Fruit fly (Drosophila melanogaster) whole organism, embryonic: ENCODE data around the gene CG12182.

ENCODE experiments used
- Ada2b ChIP-seq: fragments of 200-800 bp; sonication (Bioruptor generic); IDR thresholded peaks from 2 replicates; pipeline ENCODE4 v1.3.6; 2022; ENCODE audit warnings: missing biosample characterization, missing genetic modification characterization
- Atf-2 ChIP-seq: fragments of 200-800 bp; sonication (Bioruptor generic); optimal IDR thresholded peaks from 2 replicates; lab custom pipeline; 2016; ENCODE audit warnings: missing biosample characterization, missing genetic modification characterization
- Atf6 ChIP-seq: fragments of 200-800 bp; sonication (Bioruptor generic); IDR thresholded peaks from 2 replicates; pipeline ENCODE4 v1.3.6; 2022; ENCODE audit warnings: missing biosample characterization, missing genetic modification characterization
- CG10147 ChIP-seq: fragments of 200-800 bp; sonication (Bioruptor generic); optimal IDR thresholded peaks from 2 replicates; lab custom pipeline; 2019; ENCODE audit warnings: missing biosample characterization, mild to moderate bottlenecking, missing genetic modification characterization, moderate library complexity
- CG10209 ChIP-seq: fragments of 200-800 bp; sonication (Bioruptor generic); optimal IDR thresholded peaks from 3 replicates; lab custom pipeline; 2017; ENCODE audit warnings: missing biosample characterization, mild to moderate bottlenecking, missing genetic modification characterization, missing genetic modification reagents
- CG1024 ChIP-seq: fragments of 200-800 bp; sonication (Bioruptor generic); IDR thresholded peaks from 2 replicates; pipeline ENCODE4 v1.3.6; 2022; ENCODE audit warnings: missing biosample characterization, missing genetic modification characterization
- CG11247 ChIP-seq: fragments of 200-800 bp; sonication (Bioruptor generic); IDR thresholded peaks from 2 replicates; pipeline ENCODE4 v1.3.6; 2022; ENCODE audit warnings: missing biosample characterization, missing genetic modification characterization
- CG11723 ChIP-seq: fragments of 200-800 bp; sonication (Bioruptor generic); optimal IDR thresholded peaks from 2 replicates; lab custom pipeline; 2017; ENCODE audit warnings: missing biosample characterization, mild to moderate bottlenecking, missing genetic modification characterization
- CG12155 ChIP-seq: fragments of 200-800 bp; sonication (Bioruptor generic); optimal IDR thresholded peaks from 3 replicates; lab custom pipeline; 2016; ENCODE audit warnings: missing biosample characterization, missing genetic modification characterization
- CG12236 ChIP-seq: fragments of 200-800 bp; sonication (Bioruptor generic); optimal IDR thresholded peaks from 2 replicates; lab custom pipeline; 2016; ENCODE audit warnings: missing biosample characterization, missing genetic modification characterization
- CG12391 ChIP-seq: fragments of 200-800 bp; sonication (Bioruptor generic); optimal IDR thresholded peaks from 3 replicates; lab custom pipeline; 2018; ENCODE audit warnings: missing biosample characterization, mild to moderate bottlenecking, missing genetic modification characterization, moderate library complexity
- CG13296 ChIP-seq: fragments of 200-800 bp; sonication (Bioruptor generic); optimal IDR thresholded peaks from 3 replicates; lab custom pipeline; 2018; ENCODE audit warnings: missing biosample characterization, mild to moderate bottlenecking, missing genetic modification characterization
- CG13894 ChIP-seq: fragments of 200-800 bp; sonication (Bioruptor generic); optimal IDR thresholded peaks from 3 replicates; lab custom pipeline; 2018; ENCODE audit warnings: missing biosample characterization, mild to moderate bottlenecking, missing genetic modification characterization, moderate library complexity
- CG15011 ChIP-seq: fragments of 200-800 bp; sonication (Bioruptor generic); optimal IDR thresholded peaks from 3 replicates; lab custom pipeline; 2018; ENCODE audit warnings: missing biosample characterization, mild to moderate bottlenecking, missing genetic modification characterization
- CG15269 ChIP-seq: fragments of 200-800 bp; sonication (Bioruptor generic); optimal IDR thresholded peaks from 2 replicates; lab custom pipeline; 2018; ENCODE audit warnings: missing biosample characterization, mild to moderate bottlenecking, missing genetic modification characterization, moderate library complexity
- CG1647 ChIP-seq: fragments of 200-800 bp; sonication (Bioruptor generic); optimal IDR thresholded peaks from 3 replicates; lab custom pipeline; 2016; ENCODE audit warnings: missing biosample characterization, missing genetic modification characterization
- CG16779 ChIP-seq: fragments of 200-800 bp; sonication (Bioruptor generic); IDR thresholded peaks from 2 replicates; pipeline ENCODE4 v1.3.6; 2022; ENCODE audit warnings: missing biosample characterization, missing genetic modification characterization
- CG18011 ChIP-seq: fragments of 200-800 bp; sonication (Bioruptor generic); optimal IDR thresholded peaks from 2 replicates; lab custom pipeline; 2017; ENCODE audit warnings: missing biosample characterization, missing genetic modification characterization, mild to moderate bottlenecking, moderate library complexity, missing genotype
- CG2120 ChIP-seq: fragments of 200-800 bp; sonication (Bioruptor generic); optimal IDR thresholded peaks from 3 replicates; lab custom pipeline; 2016; ENCODE audit warnings: missing biosample characterization, missing genetic modification characterization
- CG2875 ChIP-seq: fragments of 200-800 bp; sonication (Bioruptor generic); optimal IDR thresholded peaks from 2 replicates; lab custom pipeline; 2017; ENCODE audit warnings: missing biosample characterization, mild to moderate bottlenecking, missing genetic modification characterization, missing genetic modification reagents
- CG32772 ChIP-seq: fragments of 200-800 bp; sonication (Bioruptor generic); IDR thresholded peaks from 2 replicates; pipeline ENCODE4 v1.3.6; 2022; ENCODE audit warnings: missing biosample characterization, missing genetic modification characterization
- CG33213 ChIP-seq: fragments of 200-800 bp; sonication (Bioruptor generic); optimal IDR thresholded peaks from 3 replicates; lab custom pipeline; 2016; ENCODE audit warnings: missing biosample characterization, missing genetic modification characterization
- CG42726 ChIP-seq: fragments of 200-800 bp; sonication (Bioruptor generic); IDR thresholded peaks from 2 replicates; pipeline ENCODE4 v1.3.6; 2022; ENCODE audit warnings: missing biosample characterization, missing genetic modification characterization; ENCODE audit not compliant: partially characterized antibody
- CG5245 ChIP-seq: fragments of 200-800 bp; sonication (Bioruptor generic); optimal IDR thresholded peaks from 3 replicates; lab custom pipeline; 2016; ENCODE audit warnings: missing biosample characterization, missing genetic modification characterization
- D ChIP-seq, 2 experiments: fragments of 200-800 bp in 1 of 2; fragments of >200 bp in 1 of 2; sonication (Bioruptor generic) in 1 of 2; optimal IDR thresholded peaks; 2 replicates in 1 of 2; 3 replicates in 1 of 2; lab custom pipeline; 2017; ENCODE audit warnings: mild to moderate bottlenecking in 1 of 2, missing biosample characterization in 1 of 2, missing genetic modification characterization in 1 of 2, missing genetic modification reagents in 1 of 2
- Elba2 ChIP-seq: fragments of 200-800 bp; sonication (Bioruptor generic); optimal IDR thresholded peaks from 3 replicates; lab custom pipeline; 2016; ENCODE audit warnings: missing biosample characterization, missing genetic modification characterization
- MTF-1 ChIP-seq: fragments of 200-800 bp; sonication (Bioruptor generic); optimal IDR thresholded peaks from 2 replicates; lab custom pipeline; 2018; ENCODE audit warnings: missing biosample characterization, mild to moderate bottlenecking, missing genetic modification characterization, borderline replicate concordance
- Max ChIP-seq: fragments of 200-800 bp; sonication (Bioruptor generic); optimal IDR thresholded peaks from 2 replicates; lab custom pipeline; 2016; ENCODE audit warnings: missing biosample characterization, mild to moderate bottlenecking, missing genetic modification characterization
- Nf-YC ChIP-seq: fragments of 200-800 bp; optimal IDR thresholded peaks from 3 replicates; lab custom pipeline; 2019; ENCODE audit warnings: missing biosample characterization, mild to moderate bottlenecking, missing genetic modification characterization, moderate library complexity
- Oaz ChIP-seq: fragments of 200-800 bp; sonication (Bioruptor generic); IDR thresholded peaks from 2 replicates; pipeline ENCODE4 v1.3.6; 2022; ENCODE audit warnings: missing biosample characterization, missing genetic modification characterization
- caup ChIP-seq: fragments of 200-800 bp; sonication (Bioruptor generic); optimal IDR thresholded peaks from 3 replicates; lab custom pipeline; 2017; ENCODE audit warnings: missing biosample characterization, mild to moderate bottlenecking, missing genetic modification characterization, moderate library complexity; ENCODE audit not compliant: severe bottlenecking
- chm ChIP-seq: fragments of 200-800 bp; sonication (Bioruptor generic); IDR thresholded peaks from 2 replicates; pipeline ENCODE4 v1.3.6; 2022; ENCODE audit warnings: missing biosample characterization, missing genetic modification characterization
- dati ChIP-seq: fragments of 200-800 bp; sonication (Bioruptor generic); IDR thresholded peaks from 2 replicates; pipeline ENCODE4 v1.3.6; 2022; ENCODE audit warnings: missing biosample characterization, missing genetic modification characterization
- disco-r ChIP-seq: fragments of 200-800 bp; sonication (Bioruptor generic); optimal IDR thresholded peaks from 2 replicates; lab custom pipeline; 2016; ENCODE audit warnings: missing biosample characterization, missing genetic modification characterization
- dmrt11E ChIP-seq: fragments of 200-800 bp; sonication (Bioruptor generic); optimal IDR thresholded peaks from 3 replicates; lab custom pipeline; 2018; ENCODE audit warnings: missing biosample characterization, mild to moderate bottlenecking, missing genetic modification characterization, moderate library complexity
- esg ChIP-seq: fragments of 200-800 bp; sonication (Bioruptor generic); conservative IDR thresholded peaks from 2 replicates; pipeline ENCODE4 v1.3.6; 2022; ENCODE audit warnings: missing biosample characterization, missing genetic modification characterization
- eve ChIP-seq, 2 experiments: fragments of >200 bp; optimal IDR thresholded peaks; 2 replicates each; lab custom pipeline; 2017; ENCODE audit warnings: missing biosample characterization in 2 of 2, missing genetic modification characterization in 2 of 2
- gt ChIP-seq: fragments of 200-800 bp; sonication (Bioruptor generic); IDR thresholded peaks from 2 replicates; pipeline ENCODE4 v1.3.6; 2022; ENCODE audit warnings: missing biosample characterization, missing genetic modification characterization
- jing ChIP-seq: fragments of 200-800 bp; sonication (Bioruptor generic); optimal IDR thresholded peaks from 2 replicates; lab custom pipeline; 2018; ENCODE audit warnings: missing biosample characterization, mild to moderate bottlenecking, missing genetic modification characterization
- luna ChIP-seq: fragments of 200-800 bp; sonication (Bioruptor generic); optimal IDR thresholded peaks from 2 replicates; lab custom pipeline; 2016; ENCODE audit warnings: missing biosample characterization, missing genetic modification characterization
- nmo ChIP-seq: fragments of 200-800 bp; sonication (Bioruptor generic); optimal IDR thresholded peaks from 2 replicates; lab custom pipeline; 2018; ENCODE audit warnings: missing biosample characterization, mild to moderate bottlenecking, missing genetic modification characterization, moderate library complexity
- odd ChIP-seq: fragments of 200-800 bp; sonication (Bioruptor generic); optimal IDR thresholded peaks from 2 replicates; lab custom pipeline; 2017; ENCODE audit warnings: missing biosample characterization, mild to moderate bottlenecking, missing genetic modification characterization
- prd ChIP-seq, 3 experiments: fragments of >200 bp in 2 of 3; fragments of 200-800 bp in 1 of 3; sonication (Bioruptor generic) in 1 of 3; optimal IDR thresholded peaks in 2 of 3; IDR thresholded peaks in 1 of 3; 2 replicates in 2 of 3; 3 replicates in 1 of 3; pipeline versions ENCODE4 v1.3.6 to Lab custom; 2017 to 2022; ENCODE audit warnings: missing biosample characterization in 1 of 3, missing genetic modification characterization in 1 of 3
- ranshi ChIP-seq: fragments of 200-800 bp; sonication (Bioruptor generic); IDR thresholded peaks from 2 replicates; pipeline ENCODE4 v1.3.6; 2022; ENCODE audit warnings: missing biosample characterization, missing genetic modification characterization
- stc ChIP-seq: fragments of 200-800 bp; sonication (Bioruptor generic); IDR thresholded peaks from 2 replicates; pipeline ENCODE4 v1.3.6; 2022; ENCODE audit warnings: missing biosample characterization, missing genetic modification characterization
- usp ChIP-seq: fragments of >200 bp; optimal IDR thresholded peaks from 2 replicates; lab custom pipeline; 2017; ENCODE audit warnings: missing biosample characterization, missing genetic modification characterization
- vnd ChIP-seq: fragments of 200-800 bp; sonication (Bioruptor generic); IDR thresholded peaks from 3 replicates; pipeline ENCODE4 v1.3.6; 2022; ENCODE audit warnings: missing biosample characterization, missing genetic modification characterization; ENCODE audit not compliant: partially characterized antibody
- zf30C ChIP-seq: fragments of 200-800 bp; sonication (Bioruptor generic); optimal IDR thresholded peaks from 3 replicates; lab custom pipeline; 2018; ENCODE audit warnings: missing biosample characterization, mild to moderate bottlenecking, missing genetic modification characterization
- zfh2 ChIP-seq: fragments of 200-800 bp; sonication (Bioruptor generic); optimal IDR thresholded peaks from 2 replicates; lab custom pipeline; 2016; ENCODE audit warnings: missing biosample characterization, missing genetic modification characterization

CG12182 gene

dm6 chr3L:2578737-2579136 lies 20.6 kb downstream of the CG12182 start (continued):
- no peak for TF ChIP-seq Nf-YC (tag; lab: Kevin White, UChicago)
- peak; percentile 11 for TF ChIP-seq Atf-2 (GFP tag; lab: Kevin White, UChicago)
- TF ChIP-seq zf30C = no peak
- no peak for TF ChIP-seq jing (GFP tag; lab: Kevin White, UChicago)
- TF ChIP-seq CG33213 (GFP tag; lab: Kevin White, UChicago) = peak; percentile 26
- peak; percentile 67 for TF ChIP-seq Ada2b (GFP tag; lab: Robert Waterston, UW)
- no peak for TF ChIP-seq dati (GFP tag; lab: Robert Waterston, UW)
- peak; percentile 29 for TF ChIP-seq zfh2 (GFP tag; lab: Kevin White, UChicago)
- no peak for TF ChIP-seq prd (optimal IDR thresholded peaks at IDR 0.05; lab: Kevin White, UChicago)
- peak; percentile 47; the same call in 2 of the 3 replicates for TF ChIP-seq prd (GFP tag; IDR thresholded peaks at IDR 0.05; lab: Robert Waterston, UW)
- TF ChIP-seq CG12391 (tag; lab: Kevin White, UChicago) = peak; percentile 70
- TF ChIP-seq CG13894 (tag; lab: Kevin White, UChicago) = peak; percentile 23
- peak; percentile 56 for TF ChIP-seq esg
- peak; percentile 69 for TF ChIP-seq dmrt11E (tag; lab: Kevin White, UChicago)
- peak; percentile 46; the same call in 1 of the 2 replicates for TF ChIP-seq CG32772 (GFP tag; lab: Robert Waterston, UW)
- TF ChIP-seq eve (GFP tag; optimal IDR thresholded peaks at IDR 0.05; lab: Kevin White, UChicago) = peak in 1 of 2 experiments; percentile 55
- TF ChIP-seq CG15011 (GFP tag; lab: Kevin White, UChicago) = peak; percentile 12
- 0 out of 2 replicates have a peak, but pooled peaks have one; percentile 9 for TF ChIP-seq gt (GFP tag; lab: Robert Waterston, UW)
- TF ChIP-seq CG12155 = peak; percentile 61
- TF ChIP-seq disco-r (GFP tag; lab: Kevin White, UChicago) = no peak
- TF ChIP-seq vnd = no peak
- TF ChIP-seq CG18011 (GFP tag; lab: Kevin White, UChicago) = no peak
- TF ChIP-seq usp (GFP tag; lab: Kevin White, UChicago) = no peak
- TF ChIP-seq Atf6 (GFP tag; lab: Robert Waterston, UW) = peak; percentile 45
- peak; percentile 32 for TF ChIP-seq CG2875 (GFP tag; lab: Kevin White, UChicago)
- TF ChIP-seq CG1647 = no peak
- no peak for TF ChIP-seq luna (GFP tag; lab: Kevin White, UChicago)
- TF ChIP-seq odd (GFP tag; lab: Kevin White, UChicago) = peak; percentile 48
- peak; percentile 58 for TF ChIP-seq CG10147 (GFP tag; lab: Kevin White, UChicago)
- peak; percentile 71 for TF ChIP-seq CG15269 (tag; lab: Kevin White, UChicago)
- peak; percentile 53; the same call in 1 of the 2 replicates for TF ChIP-seq ranshi (GFP tag; lab: Robert Waterston, UW)
- TF ChIP-seq chm (GFP tag; lab: Robert Waterston, UW) = peak; percentile 62; the same call in 1 of the 2 replicates
- peak; percentile 75 for TF ChIP-seq CG2120 (GFP tag; lab: Kevin White, UChicago)
- peak; percentile 36 for TF ChIP-seq CG5245 (GFP tag; lab: Kevin White, UChicago)
- TF ChIP-seq MTF-1 (GFP tag; lab: Kevin White, UChicago) = no peak
- TF ChIP-seq CG11247 = peak; percentile 56
- TF ChIP-seq CG12236 (GFP tag; lab: Kevin White, UChicago) = no peak
- TF ChIP-seq Elba2 (GFP tag; lab: Kevin White, UChicago) = no peak
- TF ChIP-seq CG13296 = no peak
- peak; percentile 34; the same call in 1 of the 2 replicates for TF ChIP-seq CG1024
- no peak for TF ChIP-seq CG42726 (GFP tag; lab: Robert Waterston, UW)
- peak; percentile 47 for TF ChIP-seq CG10209 (GFP tag; lab: Kevin White, UChicago)
- TF ChIP-seq Max = peak; percentile 53
- peak; percentile 46 for TF ChIP-seq caup (GFP tag; lab: Kevin White, UChicago)
- TF ChIP-seq Oaz (GFP tag; lab: Robert Waterston, UW) = no peak
- TF ChIP-seq nmo (GFP tag; lab: Kevin White, UChicago) = peak; percentile 79
- peak; percentile 26 for TF ChIP-seq CG11723 (GFP tag; lab: Kevin White, UChicago)
- no peak for TF ChIP-seq D (optimal IDR thresholded peaks at IDR 0.05; lab: Kevin White, UChicago)
- peak; percentile 75 for TF ChIP-seq D (GFP tag; optimal IDR thresholded peaks at IDR 0.05; lab: Kevin White, UChicago)
- TF ChIP-seq stc (GFP tag; lab: Robert Waterston, UW) = 0 out of 2 replicates have a peak, but pooled peaks have one; percentile 38
- 0 out of 2 replicates have a peak, but pooled peaks have one; percentile 26 for TF ChIP-seq CG16779 (GFP tag; lab: Robert Waterston, UW)
